Worm (Caenorhabditis elegans): ENCODE measurements around the gene F19B6.3.

F19B6.3 gene

ce11 chrIV:12294770-12295169 lies 32.3 kb upstream of the F19B6.3 start:
- peak; percentile 46; the same call in 1 of the 2 replicates for TF ChIP-seq egl-43 (GFP tag; IDR thresholded peaks at IDR 0.05)
- peak; percentile 89 for TF ChIP-seq set-16 (GFP tag; IDR thresholded peaks at IDR 0.05)
- TF ChIP-seq lin-38 (GFP tag; IDR thresholded peaks at IDR 0.05), result peak; percentile 23; the same call in 1 of the 2 replicates

ce11 chrIV:12301161-12301560 lies 25.9 kb upstream of the F19B6.3 start, which contains the start of gene oac-59:
oac-59 (minus strand) TSS chrIV:12301261.
- TF ChIP-seq pqm-1 (tag; optimal IDR thresholded peaks at IDR 0.05) (no peak), nhr-48 (tag; optimal IDR thresholded peaks at IDR 0.05) (no peak), aha-1 (tag) (peak; percentile 4), nhr-28 (tag; optimal IDR thresholded peaks at IDR 0.05) (no peak), jun-1 (tag; optimal IDR thresholded peaks at IDR 0.05) (no peak), attf-4 (tag; optimal IDR thresholded peaks at IDR 0.05) (no peak), dmd-6 (GFP tag; IDR thresholded peaks at IDR 0.05) (no peak)

- TF ChIP-seq ceh-44 (GFP tag; IDR thresholded peaks at IDR 0.05), result no peak
- peak; percentile 66 for TF ChIP-seq php-3 (GFP tag; IDR thresholded peaks at IDR 0.05)
- no peak for TF ChIP-seq daf-16 (GFP tag; optimal IDR thresholded peaks at IDR 0.05)
- peak; percentile 48 for TF ChIP-seq daf-16 (tag; optimal IDR thresholded peaks at IDR 0.05)
- peak; percentile 76 for TF ChIP-seq nhr-28 (tag; optimal IDR thresholded peaks at IDR 0.05)
- TF ChIP-seq dve-1 (tag; optimal IDR thresholded peaks at IDR 0.05; ENCODE audit: insufficient read depth), result peak; percentile 54
- TF ChIP-seq dpl-1 (GFP tag; optimal IDR thresholded peaks at IDR 0.05), result no peak
- peak; percentile 89 for TF ChIP-seq pqm-1 (tag; optimal IDR thresholded peaks at IDR 0.05)
- TF ChIP-seq hlh-11 (tag; optimal IDR thresholded peaks at IDR 0.05), result peak; percentile 20
Measured at ce11 chrIV:12302885-12303284, 24.1 kb upstream of the F19B6.3 start.

- TF ChIP-seq hlh-11 (tag; optimal IDR thresholded peaks at IDR 0.05) (no peak), dve-1 (tag; optimal IDR thresholded peaks at IDR 0.05; ENCODE audit: insufficient read depth) (peak; percentile 17), daf-16 (GFP tag; optimal IDR thresholded peaks at IDR 0.05) (no peak), daf-16 (tag; optimal IDR thresholded peaks at IDR 0.05) (peak; percentile 13), dmd-9 (GFP tag; IDR thresholded peaks at IDR 0.05) (no peak), gei-8 (GFP tag; optimal IDR thresholded peaks at IDR 0.05) (no peak), dmd-6 (GFP tag; IDR thresholded peaks at IDR 0.05) (peak; percentile 41; the same call in 1 of the 2 replicates)
Measured at ce11 chrIV:12304750-12305149, 22.3 kb upstream of the F19B6.3 start.

ce11 chrIV:12305956-12306355 lies 21.1 kb upstream of the F19B6.3 start:
- TF ChIP-seq lin-38 (GFP tag; IDR thresholded peaks at IDR 0.05) (no peak), nhr-28 (tag; optimal IDR thresholded peaks at IDR 0.05) (peak; percentile 31), Y5F2A.4 (GFP tag; optimal IDR thresholded peaks at IDR 0.05) (no peak), rbr-2 (tag; optimal IDR thresholded peaks at IDR 0.05) (no peak), hlh-11 (tag; optimal IDR thresholded peaks at IDR 0.05) (peak; percentile 69), mxl-3 (GFP tag; optimal IDR thresholded peaks at IDR 0.05) (no peak), D1046.2 (GFP tag; IDR thresholded peaks at IDR 0.05) (no peak), egl-43 (GFP tag; IDR thresholded peaks at IDR 0.05) (no peak), madf-9 (GFP tag; conservative IDR thresholded peaks at IDR 0.05) (no peak), hif-1 (tag; optimal IDR thresholded peaks at IDR 0.05) (no peak), ZK546.5 (tag; optimal IDR thresholded peaks at IDR 0.05) (no peak), pqm-1 (tag; optimal IDR thresholded peaks at IDR 0.05) (peak; percentile 90), aha-1 (tag) (peak; percentile 38), snpc-4 (tag; optimal IDR thresholded peaks at IDR 0.05) (no peak), dmd-6 (GFP tag; IDR thresholded peaks at IDR 0.05) (peak; percentile 65), dve-1 (tag; optimal IDR thresholded peaks at IDR 0.05; ENCODE audit: insufficient read depth) (peak; percentile 70), mxl-2 (GFP tag; conservative IDR thresholded peaks at IDR 0.05) (no peak), nhr-10 (tag; optimal IDR thresholded peaks at IDR 0.05) (peak; percentile 14), mes-2 (tag; optimal IDR thresholded peaks at IDR 0.05; ENCODE audit: poor library complexity, severe bottlenecking) (no peak), unc-62 (GFP tag; optimal IDR thresholded peaks at IDR 0.05 in 1 of 2) (peak in 1 of 2 experiments; percentile 9), unc-62 (tag; optimal IDR thresholded peaks at IDR 0.05) (no peak), nhr-48 (tag; optimal IDR thresholded peaks at IDR 0.05) (peak; percentile 22), nhr-25 (tag; optimal IDR thresholded peaks at IDR 0.05; ENCODE audit: borderline replicate concordance, insufficient read depth) (no peak), lsy-2 (tag; optimal IDR thresholded peaks at IDR 0.05) (no peak), daf-16 (GFP tag; optimal IDR thresholded peaks at IDR 0.05) (peak in 1 of 2 experiments; percentile 6), daf-16 (tag; optimal IDR thresholded peaks at IDR 0.05) (peak; percentile 96), ztf-7 (tag; optimal IDR thresholded peaks at IDR 0.05) (peak; percentile 2), mdt-29 (GFP tag; IDR thresholded peaks at IDR 0.05) (no peak), unc-130 (GFP tag; optimal IDR thresholded peaks at IDR 0.05) (no peak), F49E8.2 (tag; optimal IDR thresholded peaks at IDR 0.05; ENCODE audit: borderline replicate concordance) (no peak), lin-1 (GFP tag; IDR thresholded peaks at IDR 0.05) (0 out of 2 replicates have a peak, but pooled peaks have one; percentile 38)
